Worm (Caenorhabditis elegans) whole organism, young adult: ENCODE data around the gene best-22.

Experiments
- B0261.1 ChIP-seq: sonication (generic microtip); optimal IDR thresholded peaks from 2 replicates; lab custom pipeline; 2016; ENCODE audit warnings: mild to moderate bottlenecking, missing genetic modification characterization, moderate library complexity, missing compliant biosample characterization
- D2030.7 ChIP-seq: fragments of 200-800 bp; sonication (Bioruptor generic); IDR thresholded peaks from 2 replicates; pipeline ENCODE4 v1.3.6; 2022; ENCODE audit warnings: missing genetic modification reagents, missing genetic modification characterization, missing compliant biosample characterization
- F10E7.11 ChIP-seq: sonication (generic microtip); optimal IDR thresholded peaks from 2 replicates; lab custom pipeline; 2017; ENCODE audit warnings: mild to moderate bottlenecking, missing genetic modification characterization, moderate library complexity, missing compliant biosample characterization
- F22D6.2 ChIP-seq: sonication (generic microtip); optimal IDR thresholded peaks from 2 replicates; lab custom pipeline; 2016; ENCODE audit warnings: mild to moderate bottlenecking, missing genetic modification characterization, missing compliant biosample characterization
- F39B2.1 ChIP-seq: fragments of 200-800 bp; sonication (Bioruptor generic); IDR thresholded peaks from 2 replicates; pipeline ENCODE4 v1.3.6; 2022; ENCODE audit warnings: missing genetic modification reagents, missing genetic modification characterization, missing compliant biosample characterization
- F57C9.4 ChIP-seq: sonication (generic microtip); optimal IDR thresholded peaks from 2 replicates; lab custom pipeline; 2017; ENCODE audit warnings: mild to moderate bottlenecking, missing genetic modification characterization, missing compliant biosample characterization
- K12H6.12 ChIP-seq: fragments of 200-800 bp; sonication (Bioruptor generic); optimal IDR thresholded peaks from 2 replicates; lab custom pipeline; 2018; ENCODE audit warnings: mild to moderate bottlenecking, missing genetic modification characterization, missing compliant biosample characterization
- T26A5.8 ChIP-seq: sonication (generic microtip); optimal IDR thresholded peaks from 2 replicates; lab custom pipeline; 2016; ENCODE audit warnings: missing genetic modification characterization, missing compliant biosample characterization
- aptf-3 ChIP-seq: fragments of 200-800 bp; sonication (Bioruptor generic); IDR thresholded peaks from 2 replicates; pipeline ENCODE4 v1.3.6; 2022; ENCODE audit warnings: missing genetic modification characterization, missing compliant biosample characterization
- atf-7 ChIP-seq: sonication (generic microtip); optimal IDR thresholded peaks from 2 replicates; lab custom pipeline; 2017; ENCODE audit warnings: mild to moderate bottlenecking, missing genetic modification characterization, missing compliant biosample characterization
- attf-5 ChIP-seq: fragments of 200-800 bp; sonication (Bioruptor generic); optimal IDR thresholded peaks from 2 replicates; lab custom pipeline; 2018; ENCODE audit warnings: mild to moderate bottlenecking, missing genetic modification characterization, missing compliant biosample characterization
- bed-1 ChIP-seq: fragments of 200-800 bp; sonication (Bioruptor generic); IDR thresholded peaks from 2 replicates; pipeline ENCODE4 v1.3.6; 2022; ENCODE audit warnings: missing genetic modification reagents, missing genetic modification characterization, missing compliant biosample characterization
- cebp-1 ChIP-seq, 2 experiments: fragments of 200-800 bp in 1 of 2; sonication (Bioruptor generic) in 1 of 2; sonication (generic microtip) in 1 of 2; IDR thresholded peaks in 1 of 2; optimal IDR thresholded peaks in 1 of 2; 2 replicates each; pipeline versions ENCODE4 v1.3.6 to Lab custom; 2017 to 2022; ENCODE audit warnings: missing compliant biosample characterization in 2 of 2, missing genetic modification characterization in 2 of 2, mild to moderate bottlenecking in 1 of 2, missing genetic modification reagents in 1 of 2, moderate library complexity in 1 of 2
- cebp-2 ChIP-seq: fragments of 200-800 bp; sonication (Bioruptor generic); IDR thresholded peaks from 2 replicates; pipeline ENCODE4 v1.3.6; 2022; ENCODE audit warnings: missing genetic modification characterization, missing compliant biosample characterization
- ceh-79 ChIP-seq: sonication (generic microtip); optimal IDR thresholded peaks from 2 replicates; lab custom pipeline; 2017; ENCODE audit warnings: mild to moderate bottlenecking, missing genetic modification characterization, missing compliant biosample characterization
- dox-1 ChIP-seq: fragments of 200-800 bp; sonication (Bioruptor generic); IDR thresholded peaks from 2 replicates; pipeline ENCODE4 v1.3.6; 2022; ENCODE audit warnings: missing genetic modification reagents, missing genetic modification characterization, missing compliant biosample characterization
- ekl-4 ChIP-seq: fragments of 200-800 bp; sonication (Bioruptor generic); IDR thresholded peaks from 2 replicates; pipeline ENCODE4 v1.3.6; 2022; ENCODE audit warnings: missing genetic modification reagents, missing genetic modification characterization, missing compliant biosample characterization
- hmg-1.2 ChIP-seq: fragments of 200-800 bp; sonication (Bioruptor generic); IDR thresholded peaks from 2 replicates; pipeline ENCODE4 v1.3.6; 2022; ENCODE audit warnings: missing genetic modification reagents, missing genetic modification characterization, missing compliant biosample characterization
- hsf-1 ChIP-seq: fragments of 200-800 bp; sonication (Bioruptor generic); IDR thresholded peaks from 2 replicates; pipeline ENCODE4 v1.3.6; 2022; ENCODE audit warnings: missing genetic modification reagents, missing genetic modification characterization, missing compliant biosample characterization
- lag-1 ChIP-seq: fragments of 200-800 bp; sonication (Bioruptor generic); IDR thresholded peaks from 2 replicates; pipeline ENCODE4 v1.3.6; 2022; ENCODE audit warnings: missing genetic modification reagents, missing genetic modification characterization, missing compliant biosample characterization
- let-607 ChIP-seq, 2 experiments: fragments of 200-800 bp in 1 of 2; sonication (Bioruptor generic) in 1 of 2; sonication (generic microtip) in 1 of 2; optimal IDR thresholded peaks; 2 replicates each; lab custom pipeline; 2016 to 2018; ENCODE audit warnings: mild to moderate bottlenecking in 2 of 2, missing compliant biosample characterization in 2 of 2, missing genetic modification characterization in 2 of 2, moderate library complexity in 2 of 2, missing genotype in 1 of 2
- lin-26 ChIP-seq: fragments of 200-800 bp; sonication (Bioruptor generic); IDR thresholded peaks from 2 replicates; pipeline ENCODE4 v1.3.6; 2022; ENCODE audit warnings: missing genetic modification reagents, missing genetic modification characterization, missing compliant biosample characterization
- lin-35 ChIP-seq, 3 experiments: fragments of 150-350 bp in 2 of 3; sonication (generic microtip) in 1 of 3; optimal IDR thresholded peaks; 2 replicates each; lab custom pipeline; 2014 to 2018; ENCODE audit warnings: missing biosample characterization in 3 of 3, missing genetic modification characterization in 3 of 3, missing genetic modification reagents in 3 of 3
- lin-40 ChIP-seq: sonication (generic microtip); optimal IDR thresholded peaks from 2 replicates; lab custom pipeline; 2016; ENCODE audit warnings: missing genetic modification characterization, mild to moderate bottlenecking, missing compliant biosample characterization, missing genotype, missing genetic modification reagents
- lin-54 ChIP-seq: fragments of 200-800 bp; sonication (Bioruptor generic); optimal IDR thresholded peaks from 2 replicates; lab custom pipeline; 2018; ENCODE audit warnings: mild to moderate bottlenecking, missing genetic modification characterization, missing compliant biosample characterization
- lsy-27 ChIP-seq: sonication (generic microtip); optimal IDR thresholded peaks from 2 replicates; lab custom pipeline; 2017; ENCODE audit warnings: missing genetic modification characterization, mild to moderate bottlenecking, missing compliant biosample characterization, antibody characterized with exemption, missing genotype, borderline replicate concordance; ENCODE audit not compliant: insufficient read depth
- mcd-1 ChIP-seq: fragments of 200-800 bp; sonication (Bioruptor generic); IDR thresholded peaks from 2 replicates; pipeline ENCODE4 v1.3.6; 2022; ENCODE audit warnings: missing genetic modification reagents, missing genetic modification characterization, missing compliant biosample characterization
- mes-4 ChIP-seq: sonication (generic microtip); optimal IDR thresholded peaks from 2 replicates; lab custom pipeline; 2016; ENCODE audit warnings: missing genotype, missing genetic modification characterization, missing compliant biosample characterization
- nhr-27 ChIP-seq: fragments of 200-800 bp; sonication (Bioruptor generic); optimal IDR thresholded peaks from 2 replicates; lab custom pipeline; 2018; ENCODE audit warnings: mild to moderate bottlenecking, missing genetic modification characterization, moderate library complexity, missing compliant biosample characterization
- nhr-80 ChIP-seq: sonication (generic microtip); optimal IDR thresholded peaks from 2 replicates; lab custom pipeline; 2016; ENCODE audit warnings: missing genetic modification characterization, missing compliant biosample characterization
- rcor-1 ChIP-seq: fragments of 200-800 bp; sonication (Bioruptor generic); IDR thresholded peaks from 2 replicates; pipeline ENCODE4 v1.3.6; 2022; ENCODE audit warnings: missing genetic modification reagents, missing genetic modification characterization, missing compliant biosample characterization
- snpc-4 ChIP-seq, 5 experiments: fragments of 150-350 bp in 1 of 5; sonication (generic microtip) in 4 of 5; optimal IDR thresholded peaks; 2 replicates each; lab custom pipeline; 2014 to 2018; ENCODE audit warnings: missing genetic modification characterization in 5 of 5, missing biosample characterization in 3 of 5, antibody characterized with exemption in 2 of 5, mild to moderate bottlenecking in 2 of 5, missing compliant biosample characterization in 2 of 5, missing genotype in 2 of 5, moderate library complexity in 2 of 5, missing genetic modification reagents in 1 of 5
- sptf-2 ChIP-seq: fragments of 200-800 bp; sonication (Bioruptor generic); optimal IDR thresholded peaks from 2 replicates; lab custom pipeline; 2018; ENCODE audit warnings: mild to moderate bottlenecking, missing genetic modification characterization, missing compliant biosample characterization
- unc-62 ChIP-seq: fragments of 150-350 bp; optimal IDR thresholded peaks from 2 replicates; lab custom pipeline; 2014; ENCODE audit warnings: missing biosample characterization, missing genetic modification reagents, missing genetic modification characterization
- xnd-1 ChIP-seq: sonication (generic microtip); optimal IDR thresholded peaks from 2 replicates; lab custom pipeline; 2016; ENCODE audit warnings: missing genotype, missing genetic modification reagents, missing genetic modification characterization, missing compliant biosample characterization
- zfh-2 ChIP-seq: fragments of 200-800 bp; sonication (Bioruptor generic); conservative IDR thresholded peaks from 2 replicates; pipeline ENCODE4 v1.3.6; 2022; ENCODE audit warnings: missing genetic modification reagents, missing genetic modification characterization, missing compliant biosample characterization
- ztf-18 ChIP-seq: sonication (generic microtip); optimal IDR thresholded peaks from 2 replicates; lab custom pipeline; 2016; ENCODE audit warnings: missing genotype, mild to moderate bottlenecking, missing genetic modification characterization, missing compliant biosample characterization
- ztf-25 ChIP-seq: fragments of 200-800 bp; sonication (Bioruptor generic); IDR thresholded peaks from 2 replicates; pipeline ENCODE4 v1.3.6; 2022; ENCODE audit warnings: missing genetic modification reagents, missing genetic modification characterization, missing compliant biosample characterization
- ztf-26 ChIP-seq: sonication (generic microtip); optimal IDR thresholded peaks from 2 replicates; lab custom pipeline; 2017; ENCODE audit warnings: missing genetic modification characterization, missing compliant biosample characterization
- ztf-28 ChIP-seq: fragments of 200-800 bp; sonication (Bioruptor generic); IDR thresholded peaks from 2 replicates; pipeline ENCODE4 v1.3.6; 2022; ENCODE audit warnings: missing genetic modification reagents, missing genetic modification characterization, missing compliant biosample characterization

Gene best-22

DNA sequence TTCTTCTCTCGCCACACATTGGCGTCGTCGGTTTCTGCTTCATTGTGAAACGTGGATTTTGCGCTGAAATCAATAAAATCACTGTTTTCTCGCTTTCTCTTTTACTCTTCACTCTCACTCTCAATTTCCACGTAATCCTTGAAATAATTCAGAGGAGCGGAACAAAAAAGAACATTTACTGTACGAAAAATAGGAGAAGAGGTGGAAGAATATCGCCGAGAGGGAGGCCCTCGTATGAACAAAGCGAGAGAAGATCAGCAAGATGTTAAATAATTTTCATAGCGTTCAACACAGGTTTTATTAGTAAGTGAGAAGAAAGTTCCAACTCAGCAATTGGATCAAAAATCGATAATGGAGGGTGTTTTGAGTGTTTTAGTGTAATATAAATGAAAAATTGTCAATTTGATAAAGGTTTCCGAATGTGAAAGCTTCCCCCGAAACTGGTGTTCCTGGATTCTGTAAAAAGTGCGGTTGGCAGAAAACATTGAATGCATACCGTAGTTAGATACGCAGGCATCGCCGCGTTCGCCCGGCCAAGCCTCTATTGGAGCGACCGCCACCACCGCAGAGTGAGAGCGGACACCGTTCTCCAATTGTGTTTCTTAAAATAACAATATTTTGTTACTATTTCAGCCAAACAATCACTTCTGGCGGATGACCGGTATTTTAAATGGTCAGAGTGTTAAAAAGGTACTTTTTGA lies 11.8 kb downstream of the best-22 start, which contains the start of the genes ccr-4 and ZC518.8:
TSS of gene ccr-4 (plus strand) at position 151 of the 701 bp plus-strand sequence.
TSS of gene ZC518.8 (minus strand) at position 517 of the 701 bp plus-strand sequence.
- peak; percentile 40 for TF ChIP-seq nhr-80 (tag; lab: Kevin White, UChicago)
- no peak for TF ChIP-seq ceh-79 (tag; lab: Kevin White, UChicago)
- 0 out of 2 replicates have a peak, but pooled peaks have one; percentile 32 for TF ChIP-seq ztf-28
- 0 out of 2 replicates have a peak, but pooled peaks have one; percentile 56 for TF ChIP-seq cebp-2
- TF ChIP-seq F22D6.2 (tag; lab: Kevin White, UChicago): no peak
- TF ChIP-seq attf-5 (GFP tag; lab: Kevin White, UChicago): peak; percentile 52
- TF ChIP-seq lin-26 (GFP tag; lab: Robert Waterston, UW): 0 out of 2 replicates have a peak, but pooled peaks have one; percentile 50
- TF ChIP-seq zfh-2 (GFP tag; lab: Robert Waterston, UW): peak; percentile 47; the same call in 1 of the 2 replicates
- TF ChIP-seq ztf-25: no peak
- no peak for TF ChIP-seq sptf-2 (GFP tag; lab: Kevin White, UChicago)
- peak; percentile 27 for TF ChIP-seq lin-54 (GFP tag; lab: Kevin White, UChicago)
- peak; percentile 2 to 76 for TF ChIP-seq let-607 (tag; optimal IDR thresholded peaks at IDR 0.05; lab: Kevin White, UChicago)
- no peak for TF ChIP-seq lsy-27 (tag; lab: Kevin White, UChicago)
- TF ChIP-seq aptf-3: 0 out of 2 replicates have a peak, but pooled peaks have one; percentile 34
- 0 out of 2 replicates have a peak, but pooled peaks have one; percentile 16 for TF ChIP-seq D2030.7
- 0 out of 2 replicates have a peak, but pooled peaks have one; percentile 67 for TF ChIP-seq bed-1

DNA sequence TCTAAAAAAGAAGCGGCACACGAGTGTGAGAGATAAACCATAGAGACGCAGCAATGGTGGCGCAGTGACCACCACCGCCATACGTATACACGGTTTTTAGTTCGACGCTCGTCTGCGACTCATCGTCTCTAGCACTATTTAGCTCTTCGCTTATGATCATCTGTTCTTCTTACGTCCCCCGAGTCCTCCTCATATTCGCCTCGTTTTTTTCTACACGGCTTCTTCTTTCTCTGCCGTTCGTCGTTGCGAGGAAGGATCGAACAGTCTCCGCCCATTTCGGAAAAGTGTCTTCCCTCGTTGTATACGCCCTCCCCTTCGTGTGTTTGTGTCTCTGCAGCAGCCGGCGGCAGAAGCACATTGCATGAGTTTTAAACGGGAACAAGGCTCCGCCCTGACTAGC lies 15.2 kb downstream of the best-22 start:
- TF ChIP-seq hmg-1.2 (GFP tag; lab: Robert Waterston, UW): peak; percentile 53
- 0 out of 2 replicates have a peak, but pooled peaks have one; percentile 22 for TF ChIP-seq cebp-1 (GFP tag; IDR thresholded peaks at IDR 0.05; lab: Robert Waterston, UW)
- no peak for TF ChIP-seq cebp-1 (tag; optimal IDR thresholded peaks at IDR 0.05; lab: Kevin White, UChicago)
- no peak for TF ChIP-seq snpc-4 (GFP tag; optimal IDR thresholded peaks at IDR 0.05; lab: Kevin White, UChicago)
- TF ChIP-seq snpc-4 (tag; optimal IDR thresholded peaks at IDR 0.05; lab: Kevin White, UChicago): peak in 1 of 4 experiments; percentile 15
- no peak for TF ChIP-seq rcor-1
- TF ChIP-seq lin-40 (tag; lab: Kevin White, UChicago): no peak
- no peak for TF ChIP-seq ztf-26
- peak; percentile 71; the same call in 1 of the 2 replicates for TF ChIP-seq zfh-2 (GFP tag; lab: Robert Waterston, UW)
- TF ChIP-seq K12H6.12 (tag; lab: Kevin White, UChicago): peak; percentile 67
- TF ChIP-seq mcd-1 (GFP tag; lab: Robert Waterston, UW): 0 out of 2 replicates have a peak, but pooled peaks have one; percentile 31
- TF ChIP-seq F57C9.4 (tag; lab: Kevin White, UChicago): no peak
- TF ChIP-seq hsf-1 (GFP tag; lab: Robert Waterston, UW): no peak
- no peak for TF ChIP-seq nhr-27 (tag; lab: Kevin White, UChicago)
- TF ChIP-seq F39B2.1 (GFP tag; lab: Robert Waterston, UW): no peak
- peak; percentile 48; the same call in 1 of the 2 replicates for TF ChIP-seq dox-1
- no peak for TF ChIP-seq xnd-1 (tag; lab: Kevin White, UChicago)

ce11 chrIV:12366571-12366970 lies 16.8 kb downstream of the best-22 start:
- TF ChIP-seq bed-1 (no peak), F10E7.11 (tag; lab: Kevin White, UChicago) (no peak), T26A5.8 (tag; lab: Kevin White, UChicago) (no peak), unc-62 (GFP tag; lab: Kevin White, UChicago) (no peak), atf-7 (tag; lab: Kevin White, UChicago) (no peak), sptf-2 (GFP tag; lab: Kevin White, UChicago) (no peak), ztf-18 (no peak), mes-4 (tag; lab: Kevin White, UChicago) (no peak), B0261.1 (tag; lab: Kevin White, UChicago) (no peak), K12H6.12 (tag; lab: Kevin White, UChicago) (no peak), ztf-26 (no peak), ekl-4 (GFP tag; lab: Robert Waterston, UW) (no peak), snpc-4 (GFP tag; optimal IDR thresholded peaks at IDR 0.05; lab: Kevin White, UChicago) (no peak), snpc-4 (tag; optimal IDR thresholded peaks at IDR 0.05; lab: Kevin White, UChicago) (no peak), lin-35 (GFP tag; optimal IDR thresholded peaks at IDR 0.05; lab: Kevin White, UChicago) (no peak), lag-1 (GFP tag; lab: Robert Waterston, UW) (no peak)
